Fruit fly (Drosophila melanogaster) whole organism, embryonic: Measurements from ENCODE around the gene Gr93d.

Source experiments
- Awh ChIP-seq: fragments of 200-800 bp; sonication (Bioruptor generic); IDR thresholded peaks from 2 replicates; pipeline ENCODE4, ENCODE4 v1.3.6; 2022; ENCODE audit warnings: missing biosample characterization, missing genetic modification characterization
- Bgb ChIP-seq: fragments of 200-800 bp; sonication (Bioruptor generic); IDR thresholded peaks from 2 replicates; pipeline ENCODE4 v1.3.6; 2022; ENCODE audit warnings: missing biosample characterization, missing genetic modification characterization; ENCODE audit not compliant: partially characterized antibody
- BtbVII ChIP-seq: fragments of 200-800 bp; sonication (Bioruptor generic); optimal IDR thresholded peaks from 3 replicates; lab custom pipeline; 2017; ENCODE audit warnings: missing biosample characterization, mild to moderate bottlenecking, missing genetic modification characterization
- CG10209 ChIP-seq: fragments of 200-800 bp; sonication (Bioruptor generic); optimal IDR thresholded peaks from 3 replicates; lab custom pipeline; 2017; ENCODE audit warnings: missing biosample characterization, mild to moderate bottlenecking, missing genetic modification characterization, missing genetic modification reagents
- CG11247 ChIP-seq: fragments of 200-800 bp; sonication (Bioruptor generic); IDR thresholded peaks from 2 replicates; pipeline ENCODE4 v1.3.6; 2022; ENCODE audit warnings: missing biosample characterization, missing genetic modification characterization
- CG11695 ChIP-seq: fragments of 200-800 bp; sonication (Bioruptor generic); IDR thresholded peaks from 3 replicates; pipeline ENCODE4 v1.3.6; 2022; ENCODE audit warnings: missing biosample characterization, missing genetic modification characterization
- CG12219 ChIP-seq: fragments of 200-800 bp; sonication (Bioruptor generic); optimal IDR thresholded peaks from 3 replicates; lab custom pipeline; 2018; ENCODE audit warnings: missing biosample characterization, mild to moderate bottlenecking, missing genetic modification characterization
- CG12769 ChIP-seq: fragments of 200-800 bp; sonication (Bioruptor generic); optimal IDR thresholded peaks from 2 replicates; lab custom pipeline; 2019; ENCODE audit warnings: missing biosample characterization, mild to moderate bottlenecking, missing genetic modification characterization, moderate library complexity
- CG1603 ChIP-seq: fragments of 200-800 bp; sonication (Bioruptor generic); optimal IDR thresholded peaks from 2 replicates; lab custom pipeline; 2019; ENCODE audit warnings: missing biosample characterization, mild to moderate bottlenecking, missing genetic modification characterization, moderate library complexity
- CG16813 ChIP-seq: fragments of 200-800 bp; sonication (Bioruptor generic); IDR thresholded peaks from 3 replicates; pipeline ENCODE4 v1.3.6; 2022; ENCODE audit warnings: missing biosample characterization, missing genetic modification characterization; ENCODE audit not compliant: partially characterized antibody
- CG17186 ChIP-seq: fragments of 200-800 bp; sonication (Bioruptor generic); optimal IDR thresholded peaks from 3 replicates; lab custom pipeline; 2017; ENCODE audit warnings: missing biosample characterization, missing genetic modification reagents, missing genetic modification characterization
- CG17328 ChIP-seq: fragments of 200-800 bp; sonication (Bioruptor generic); IDR thresholded peaks from 2 replicates; pipeline ENCODE4 v1.3.6; 2022; ENCODE audit warnings: missing biosample characterization, missing genetic modification characterization
- CG1792 ChIP-seq: fragments of 200-800 bp; sonication (Bioruptor generic); optimal IDR thresholded peaks from 2 replicates; lab custom pipeline; 2016; ENCODE audit warnings: missing biosample characterization, missing genetic modification characterization
- CG18599 ChIP-seq: fragments of 200-800 bp; sonication (Bioruptor generic); optimal IDR thresholded peaks from 3 replicates; lab custom pipeline; 2017; ENCODE audit warnings: missing biosample characterization, missing genetic modification characterization, mild to moderate bottlenecking, moderate library complexity, missing genetic modification reagents
- CG18619 ChIP-seq: fragments of 200-800 bp; sonication (Bioruptor generic); optimal IDR thresholded peaks from 3 replicates; lab custom pipeline; 2017; ENCODE audit warnings: missing biosample characterization, mild to moderate bottlenecking, missing genetic modification characterization
- CG3163 ChIP-seq: fragments of 200-800 bp; sonication (Bioruptor generic); optimal IDR thresholded peaks from 3 replicates; lab custom pipeline; 2016; ENCODE audit warnings: missing biosample characterization, missing genetic modification characterization
- CG32772 ChIP-seq: fragments of 200-800 bp; sonication (Bioruptor generic); IDR thresholded peaks from 2 replicates; pipeline ENCODE4 v1.3.6; 2022; ENCODE audit warnings: missing biosample characterization, missing genetic modification characterization
- CG34422 ChIP-seq: fragments of 200-800 bp; sonication (Bioruptor generic); IDR thresholded peaks from 3 replicates; pipeline ENCODE4 v1.3.6; 2022; ENCODE audit warnings: missing biosample characterization, missing genetic modification characterization
- CG4730 ChIP-seq: fragments of 200-800 bp; sonication (Bioruptor generic); IDR thresholded peaks from 2 replicates; pipeline ENCODE4 v1.3.6; 2022; ENCODE audit warnings: missing biosample characterization, missing genetic modification characterization
- CG6175 ChIP-seq: fragments of 200-800 bp; sonication (Bioruptor generic); IDR thresholded peaks from 3 replicates; pipeline ENCODE4 v1.3.6; 2022; ENCODE audit warnings: missing biosample characterization, missing genetic modification characterization
- CG7271 ChIP-seq: fragments of 200-800 bp; sonication (Bioruptor generic); optimal IDR thresholded peaks from 2 replicates; lab custom pipeline; 2018; ENCODE audit warnings: missing biosample characterization, mild to moderate bottlenecking, missing genetic modification characterization, moderate library complexity
- CG7786 ChIP-seq: fragments of 200-800 bp; sonication (Bioruptor generic); optimal IDR thresholded peaks from 2 replicates; lab custom pipeline; 2016; ENCODE audit warnings: missing biosample characterization, missing genetic modification characterization
- CG7839 ChIP-seq: fragments of 200-800 bp; sonication (Bioruptor generic); optimal IDR thresholded peaks from 3 replicates; lab custom pipeline; 2018; ENCODE audit warnings: missing biosample characterization, mild to moderate bottlenecking, missing genetic modification characterization, moderate library complexity
- CG8089 ChIP-seq: fragments of 200-800 bp; sonication (Bioruptor generic); optimal IDR thresholded peaks from 3 replicates; lab custom pipeline; 2016; ENCODE audit warnings: missing biosample characterization, missing genetic modification characterization
- CG9609 ChIP-seq: fragments of 200-800 bp; sonication (Bioruptor generic); optimal IDR thresholded peaks from 3 replicates; lab custom pipeline; 2016; ENCODE audit warnings: missing biosample characterization, missing genetic modification characterization
- CG9817 ChIP-seq: fragments of 200-800 bp; sonication (Bioruptor generic); optimal IDR thresholded peaks from 2 replicates; lab custom pipeline; 2018; ENCODE audit warnings: missing biosample characterization, mild to moderate bottlenecking, missing genetic modification characterization, moderate library complexity
- Dll ChIP-seq: fragments of 200-800 bp; sonication (Bioruptor generic); IDR thresholded peaks from 4 replicates; pipeline ENCODE4 v1.3.6; 2022; ENCODE audit warnings: missing biosample characterization, missing genetic modification characterization; ENCODE audit not compliant: partially characterized antibody
- Eip74EF ChIP-seq, 2 experiments: fragments of 200-800 bp in 1 of 2; fragments of >200 bp in 1 of 2; sonication (Bioruptor generic) in 1 of 2; optimal IDR thresholded peaks; 2 replicates each; lab custom pipeline; 2017 to 2019; ENCODE audit warnings: missing biosample characterization in 2 of 2, missing genetic modification characterization in 2 of 2, mild to moderate bottlenecking in 1 of 2, moderate library complexity in 1 of 2
- Fer2 ChIP-seq: fragments of 200-800 bp; sonication (Bioruptor generic); optimal IDR thresholded peaks from 2 replicates; lab custom pipeline; 2018; ENCODE audit warnings: missing biosample characterization, mild to moderate bottlenecking, missing genetic modification characterization, moderate library complexity
- Gug ChIP-seq: fragments of 200-800 bp; sonication (Bioruptor generic); IDR thresholded peaks from 4 replicates; pipeline ENCODE4 v1.3.6; 2022; ENCODE audit warnings: missing biosample characterization, missing genetic modification characterization
- Hr3 ChIP-seq: fragments of 200-800 bp; sonication (Bioruptor generic); optimal IDR thresholded peaks from 3 replicates; lab custom pipeline; 2016; ENCODE audit warnings: missing biosample characterization, missing genetic modification characterization
- Six4 ChIP-seq: fragments of 200-800 bp; sonication (Bioruptor generic); optimal IDR thresholded peaks from 2 replicates; lab custom pipeline; 2016; ENCODE audit warnings: missing biosample characterization, missing genetic modification characterization
- bsh ChIP-seq, 2 experiments: fragments of 200-800 bp; sonication (Bioruptor generic); optimal IDR thresholded peaks; 2 replicates each; lab custom pipeline; 2017 to 2018; ENCODE audit warnings: mild to moderate bottlenecking in 2 of 2, missing biosample characterization in 2 of 2, missing genetic modification characterization in 2 of 2, moderate library complexity in 1 of 2
- btn ChIP-seq: fragments of 200-800 bp; sonication (Bioruptor generic); optimal IDR thresholded peaks from 2 replicates; lab custom pipeline; 2016; ENCODE audit warnings: missing biosample characterization, missing genetic modification characterization
- crp ChIP-seq, 2 experiments: fragments of 200-800 bp; sonication (Bioruptor generic); optimal IDR thresholded peaks; 2 replicates in 1 of 2; 3 replicates in 1 of 2; lab custom pipeline; 2017; ENCODE audit warnings: missing biosample characterization in 2 of 2, missing genetic modification characterization in 2 of 2, mild to moderate bottlenecking in 1 of 2, moderate library complexity in 1 of 2
- dmrt99B ChIP-seq: fragments of 200-800 bp; sonication (Bioruptor generic); optimal IDR thresholded peaks from 2 replicates; lab custom pipeline; 2018; ENCODE audit warnings: missing biosample characterization, mild to moderate bottlenecking, missing genetic modification characterization, moderate library complexity
- hb ChIP-seq: fragments of 200-800 bp; sonication (Bioruptor generic); IDR thresholded peaks from 3 replicates; pipeline ENCODE4 v1.3.6; 2022; ENCODE audit warnings: missing biosample characterization, missing genetic modification characterization; ENCODE audit not compliant: partially characterized antibody
- jing ChIP-seq: fragments of 200-800 bp; sonication (Bioruptor generic); optimal IDR thresholded peaks from 2 replicates; lab custom pipeline; 2018; ENCODE audit warnings: missing biosample characterization, mild to moderate bottlenecking, missing genetic modification characterization
- luna ChIP-seq: fragments of 200-800 bp; sonication (Bioruptor generic); optimal IDR thresholded peaks from 2 replicates; lab custom pipeline; 2016; ENCODE audit warnings: missing biosample characterization, missing genetic modification characterization
- maf-S ChIP-seq: fragments of 200-800 bp; sonication (Bioruptor generic); optimal IDR thresholded peaks from 2 replicates; lab custom pipeline; 2016; ENCODE audit warnings: missing biosample characterization, missing genetic modification characterization
- psq ChIP-seq: fragments of 200-800 bp; sonication (Bioruptor generic); optimal IDR thresholded peaks from 2 replicates; lab custom pipeline; 2017; ENCODE audit warnings: missing biosample characterization, missing genetic modification characterization
- ranshi ChIP-seq: fragments of 200-800 bp; sonication (Bioruptor generic); IDR thresholded peaks from 2 replicates; pipeline ENCODE4 v1.3.6; 2022; ENCODE audit warnings: missing biosample characterization, missing genetic modification characterization
- sisA ChIP-seq: fragments of 200-800 bp; sonication (Bioruptor generic); IDR thresholded peaks from 2 replicates; pipeline ENCODE4 v1.3.6; 2022; ENCODE audit warnings: missing biosample characterization, missing genetic modification characterization
- slou ChIP-seq: fragments of 200-800 bp; sonication (Bioruptor generic); optimal IDR thresholded peaks from 3 replicates; lab custom pipeline; 2016; ENCODE audit warnings: missing biosample characterization, missing genetic modification characterization
- so ChIP-seq: fragments of 200-800 bp; sonication (Bioruptor generic); IDR thresholded peaks from 3 replicates; pipeline ENCODE4 v1.3.6; 2022; ENCODE audit warnings: missing biosample characterization, missing genetic modification characterization
- stwl ChIP-seq: fragments of 200-800 bp; sonication (Bioruptor generic); optimal IDR thresholded peaks from 3 replicates; lab custom pipeline; 2018; ENCODE audit warnings: missing biosample characterization, mild to moderate bottlenecking, missing genetic modification characterization, moderate library complexity
- vfl ChIP-seq: fragments of 200-800 bp; sonication (Bioruptor generic); optimal IDR thresholded peaks from 2 replicates; lab custom pipeline; 2016; ENCODE audit warnings: missing biosample characterization, missing genetic modification characterization
- zfh2 ChIP-seq: fragments of 200-800 bp; sonication (Bioruptor generic); optimal IDR thresholded peaks from 2 replicates; lab custom pipeline; 2016; ENCODE audit warnings: missing biosample characterization, missing genetic modification characterization

The Gr93d gene

dm6 chr3R:21862137-21862850 is 15.8 kb upstream of the Gr93d start (continued):
- TF ChIP-seq crp (GFP tag; optimal IDR thresholded peaks at IDR 0.05; lab: Kevin White, UChicago) (peak in 1 of 2 experiments; percentile 19), CG1792 (no peak), CG18599 (peak; percentile 3), bsh (GFP tag; optimal IDR thresholded peaks at IDR 0.05; lab: Kevin White, UChicago) (peak in 1 of 2 experiments; percentile 95), CG3163 (GFP tag; lab: Kevin White, UChicago) (no peak), CG17328 (GFP tag; lab: Robert Waterston, UW) (peak; percentile 89), Hr3 (GFP tag; lab: Kevin White, UChicago) (peak; percentile 77), CG11695 (GFP tag; lab: Robert Waterston, UW) (peak; percentile 62; the same call in 2 of the 3 replicates), CG7839 (tag; lab: Kevin White, UChicago) (peak; percentile 81), CG32772 (GFP tag; lab: Robert Waterston, UW) (peak; percentile 73), stwl (tag; lab: Kevin White, UChicago) (no peak), Six4 (GFP tag; lab: Kevin White, UChicago) (peak; percentile 51), CG9609 (GFP tag; lab: Kevin White, UChicago) (no peak), CG11247 (GFP tag; lab: Robert Waterston, UW) (no peak; the same call in 1 of the 2 replicates), psq (GFP tag; lab: Kevin White, UChicago) (no peak), btn (GFP tag; lab: Kevin White, UChicago) (peak; percentile 5), CG6175 (GFP tag; lab: Robert Waterston, UW) (no peak), CG7271 (no peak), CG34422 (peak; percentile 74), CG17186 (GFP tag; lab: Kevin White, UChicago) (peak; percentile 21), ranshi (GFP tag; lab: Robert Waterston, UW) (peak; percentile 58), Eip74EF (GFP tag; optimal IDR thresholded peaks at IDR 0.05; lab: Kevin White, UChicago) (peak in 1 of 2 experiments; percentile 81), CG9817 (tag; lab: Kevin White, UChicago) (peak; percentile 55), CG7786 (no peak), hb (GFP tag; lab: Robert Waterston, UW) (no peak), Bgb (GFP tag; lab: Robert Waterston, UW) (no peak), maf-S (peak; percentile 42), Fer2 (tag; lab: Kevin White, UChicago) (no peak), zfh2 (no peak), CG12219 (GFP tag; lab: Kevin White, UChicago) (peak; percentile 85), CG1603 (tag; lab: Kevin White, UChicago) (peak; percentile 96), Dll (no peak), Gug (no peak; the same call in 3 of the 4 replicates), CG16813 (GFP tag; lab: Robert Waterston, UW) (no peak), CG4730 (GFP tag; lab: Robert Waterston, UW) (peak; percentile 50; the same call in 1 of the 2 replicates), BtbVII (GFP tag; lab: Kevin White, UChicago) (no peak), Awh (GFP tag; lab: Robert Waterston, UW) (peak; percentile 86), luna (GFP tag; lab: Kevin White, UChicago) (no peak), vfl (peak; percentile 0), slou (no peak), CG18619 (GFP tag; lab: Kevin White, UChicago) (peak; percentile 62), CG8089 (GFP tag; lab: Kevin White, UChicago) (peak; percentile 11), sisA (GFP tag; lab: Robert Waterston, UW) (peak; percentile 74), dmrt99B (peak; percentile 87), CG10209 (GFP tag; lab: Kevin White, UChicago) (peak; percentile 73), CG12769 (tag; lab: Kevin White, UChicago) (peak; percentile 65), jing (peak; percentile 70), so (peak; percentile 74; the same call in 1 of the 3 replicates)
